Worm (Caenorhabditis elegans): ENCODE results near the gene K07F5.15.
"Not testable (repeated sequence)": the region's sequence is repeated elsewhere in the genome, so short reads cannot be mapped to it uniquely, and the experiment has no call there.

The K07F5.15 gene

ce11 chrIV:9891938-9892337 is 27.1 kb downstream of the K07F5.15 start, which contains the start of gene F32B6.4:
Gene F32B6.4 (minus strand): TSS chrIV:9892038.
- TF ChIP-seq duxl-1 (tag; optimal IDR thresholded peaks at IDR 0.05; ENCODE audit: poor library complexity) (no peak), fkh-10 (GFP tag; optimal IDR thresholded peaks at IDR 0.05) (no peak), aly-2 (tag; optimal IDR thresholded peaks at IDR 0.05) (no peak), F26F4.8 (GFP tag; conservative IDR thresholded peaks at IDR 0.05) (no peak), zfp-3 (GFP tag; conservative IDR thresholded peaks at IDR 0.05) (no peak)

- TF ChIP-seq vab-7 (GFP tag; IDR thresholded peaks at IDR 0.05); Y75B8A.6 (GFP tag; IDR thresholded peaks at IDR 0.05); dpl-1 (GFP tag; optimal IDR thresholded peaks at IDR 0.05): not testable (repeated sequence)
Observed at ce11 chrIV:9893649-9894048, 28.8 kb downstream of the K07F5.15 start, which contains the start of gene sss-1. Gene sss-1 (minus strand): TSS chrIV:9893749.

- TF ChIP-seq F26F4.8 (GFP tag; conservative IDR thresholded peaks at IDR 0.05) = 0 out of 2 replicates have a peak, but pooled peaks have one; percentile 57
Observed at ce11 chrIV:9894331-9894730, 29.5 kb downstream of the K07F5.15 start, which contains the start of gene msp-77. Gene msp-77 (plus strand): TSS chrIV:9894631.

DNA sequence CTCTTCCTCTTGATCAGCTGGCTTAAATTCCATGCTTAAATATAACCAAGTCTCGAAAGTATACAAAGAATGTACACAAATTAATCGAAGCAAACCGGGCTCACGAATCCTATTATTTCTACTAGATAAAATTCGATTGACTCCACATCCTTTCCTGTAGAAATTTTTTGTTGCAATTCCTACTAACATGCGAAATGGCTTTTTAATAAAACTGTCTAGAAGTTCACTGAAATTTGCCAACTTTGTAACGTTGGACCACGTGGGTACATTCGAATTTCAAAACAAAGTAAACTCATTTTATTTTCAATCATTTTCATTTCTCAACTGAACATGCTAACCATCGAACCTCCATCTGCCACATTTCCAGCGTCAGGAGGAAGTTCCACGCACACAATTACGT is 30.2 kb downstream of the K07F5.15 start, which contains the start of gene ssp-32:
ssp-32 (plus strand) TSS at position 301 of the 400 bp plus-strand sequence.
- TF ChIP-seq R02D3.7 (tag; optimal IDR thresholded peaks at IDR 0.05) = no peak
- no peak for TF ChIP-seq nhr-237 (tag; optimal IDR thresholded peaks at IDR 0.05)
- TF ChIP-seq dpl-1 (GFP tag; optimal IDR thresholded peaks at IDR 0.05) = no peak
- no peak for TF ChIP-seq mdl-1 (tag; optimal IDR thresholded peaks at IDR 0.05)
- no peak for TF ChIP-seq zag-1 (tag; optimal IDR thresholded peaks at IDR 0.05)
- no peak for TF ChIP-seq nhr-25 (tag; optimal IDR thresholded peaks at IDR 0.05; ENCODE audit: borderline replicate concordance, insufficient read depth)
- TF ChIP-seq T20F7.1 (GFP tag; optimal IDR thresholded peaks at IDR 0.05) = no peak
- no peak for TF ChIP-seq Y75B8A.6 (GFP tag; IDR thresholded peaks at IDR 0.05)
- no peak for TF ChIP-seq F10B5.3 (tag; optimal IDR thresholded peaks at IDR 0.05)

DNA sequence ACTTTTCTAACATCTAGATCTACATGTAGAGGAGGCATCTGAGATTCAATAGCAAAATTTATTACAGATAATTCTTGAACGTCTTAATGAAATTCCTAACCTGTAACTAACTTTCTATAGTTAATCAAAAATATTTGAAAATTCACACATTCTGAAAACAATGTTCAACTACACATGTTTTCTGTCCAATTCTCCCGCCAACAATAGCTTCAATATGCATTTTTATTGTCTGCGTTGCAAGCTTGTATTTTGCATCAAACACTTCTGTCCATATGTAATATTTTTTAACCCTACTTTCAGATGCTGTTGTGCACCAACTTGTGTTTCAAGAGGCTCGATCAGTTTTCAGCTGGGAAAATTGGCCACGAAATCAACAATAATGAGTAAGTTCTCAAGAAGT is 33.8 kb downstream of the K07F5.15 start, which contains the start of gene tbc-3:
tbc-3 (plus strand) TSS at position 301 of the 400 bp plus-strand sequence.
- TF ChIP-seq dmd-6 (GFP tag; IDR thresholded peaks at IDR 0.05) (0 out of 2 replicates have a peak, but pooled peaks have one; percentile 4), zag-1 (tag; optimal IDR thresholded peaks at IDR 0.05) (no peak), dmd-9 (GFP tag; IDR thresholded peaks at IDR 0.05) (no peak), aha-1 (tag) (peak; percentile 58), snpc-4 (tag; optimal IDR thresholded peaks at IDR 0.05) (no peak), Y48G9A.11 (GFP tag; IDR thresholded peaks at IDR 0.05) (no peak)

- TF ChIP-seq mes-2 (tag; optimal IDR thresholded peaks at IDR 0.05; ENCODE audit: poor library complexity, severe bottlenecking) (peak; percentile 65), ces-1 (GFP tag; optimal IDR thresholded peaks at IDR 0.05) (peak; percentile 61), R02D3.7 (tag; optimal IDR thresholded peaks at IDR 0.05) (no peak), dmd-6 (GFP tag; IDR thresholded peaks at IDR 0.05) (0 out of 2 replicates have a peak, but pooled peaks have one; percentile 5), cey-2 (tag; optimal IDR thresholded peaks at IDR 0.05; ENCODE audit: borderline replicate concordance, insufficient read depth) (no peak), fkh-10 (GFP tag; optimal IDR thresholded peaks at IDR 0.05) (peak; percentile 25)
Observed at ce11 chrIV:9899227-9899626, 34.3 kb downstream of the K07F5.15 start.

ce11 chrIV:9903608-9904007 is 38.7 kb downstream of the K07F5.15 start, which contains the start of gene best-13:
Gene best-13 (plus strand): TSS chrIV:9903908.
- TF ChIP-seq D1046.2 (GFP tag; IDR thresholded peaks at IDR 0.05) = no peak
- no peak for TF ChIP-seq php-3 (GFP tag; IDR thresholded peaks at IDR 0.05)
- no peak for TF ChIP-seq hif-1 (tag; optimal IDR thresholded peaks at IDR 0.05)
- TF ChIP-seq lin-29 (GFP tag; IDR thresholded peaks at IDR 0.05) = no peak
- TF ChIP-seq sdz-12 (GFP tag; optimal IDR thresholded peaks at IDR 0.05) = no peak
- TF ChIP-seq nhr-25 (tag; optimal IDR thresholded peaks at IDR 0.05; ENCODE audit: borderline replicate concordance, insufficient read depth) = no peak
- TF ChIP-seq Y5F2A.4 (GFP tag; optimal IDR thresholded peaks at IDR 0.05) = no peak
- TF ChIP-seq dmd-8 (GFP tag; IDR thresholded peaks at IDR 0.05) = no peak
- TF ChIP-seq fos-1 (tag; optimal IDR thresholded peaks at IDR 0.05) = no peak
- TF ChIP-seq nhr-6 (tag; optimal IDR thresholded peaks at IDR 0.05) = no peak
- TF ChIP-seq nhr-11 (tag; optimal IDR thresholded peaks at IDR 0.05) = no peak
